Fruit fly (Drosophila melanogaster): ENCODE data around the gene Mps1.

The Mps1 gene

DNA sequence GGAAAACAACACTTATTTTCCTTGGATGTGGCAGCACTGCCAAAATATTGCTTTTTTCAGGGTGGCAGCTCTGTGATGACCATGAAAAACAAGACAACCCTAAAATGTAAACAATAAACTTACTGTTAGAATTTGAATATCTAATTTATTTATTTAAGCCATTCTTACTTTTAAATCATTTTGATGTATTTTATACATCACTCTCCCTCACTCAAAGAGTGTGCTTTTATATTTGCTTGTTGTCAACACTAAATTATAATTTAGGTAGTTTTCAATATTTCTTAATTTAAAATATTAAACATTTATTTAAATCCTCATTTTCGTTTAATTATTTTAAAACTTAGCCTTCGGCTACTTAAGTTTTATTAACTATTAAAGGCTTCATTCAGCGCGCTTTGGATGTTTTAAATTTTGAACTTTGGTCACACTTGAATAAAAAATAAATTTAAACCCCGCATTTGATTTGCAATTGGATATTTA is at the start of gene Mps1, which contains the start of gene CG7523:
Gene Mps1, plus strand, starts transcription at position 415 of the 480 bp plus-strand sequence.
Gene CG7523, minus strand, starts transcription at position 39 of the 480 bp plus-strand sequence.
- TF ChIP-seq EcR (GFP tag; optimal IDR thresholded peaks at IDR 0.05): no peak
- TF ChIP-seq psq (optimal IDR thresholded peaks at IDR 0.05): no peak
- TF ChIP-seq usp (GFP tag; optimal IDR thresholded peaks at IDR 0.05): no peak

DNA sequence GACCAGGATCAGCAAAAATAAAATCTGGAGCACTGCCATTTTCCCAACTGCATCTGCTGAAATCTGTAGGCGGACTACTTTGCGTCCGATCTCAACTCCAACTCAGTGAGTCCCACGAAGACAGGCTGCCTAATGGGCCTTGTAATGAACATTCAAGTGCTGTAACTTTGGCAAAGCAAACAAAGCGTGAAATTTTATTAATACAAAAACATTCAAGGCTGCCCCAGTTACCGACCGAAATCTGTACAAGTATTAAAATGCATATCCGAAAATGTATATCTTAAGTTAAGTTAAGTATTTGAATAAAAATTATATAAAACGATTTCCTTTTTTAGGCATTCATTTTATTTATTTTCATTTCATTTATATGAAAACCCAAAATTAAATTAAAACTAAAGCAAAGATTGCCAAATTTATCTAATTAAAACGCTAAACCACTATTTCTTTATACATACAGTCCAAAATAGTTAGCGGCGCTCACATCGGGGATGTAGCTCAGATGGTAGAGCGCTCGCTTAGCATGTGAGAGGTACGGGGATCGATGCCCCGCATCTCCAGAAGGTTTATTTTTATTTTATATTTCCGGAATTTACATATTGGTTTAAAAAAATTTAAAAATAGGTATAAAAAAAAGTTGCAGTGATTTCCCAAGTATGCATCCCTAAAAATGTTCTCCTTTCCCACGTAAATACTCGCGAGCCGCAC is 48.9 kb upstream of the Mps1 start, which contains the start of gene CG14323:
Gene CG14323, minus strand, starts transcription at position 51 of the 705 bp plus-strand sequence.
- no peak for TF ChIP-seq pan (optimal IDR thresholded peaks at IDR 0.05)
- TF ChIP-seq EcR (GFP tag; optimal IDR thresholded peaks at IDR 0.05): no peak
- TF ChIP-seq Dll (optimal IDR thresholded peaks at IDR 0.05): no peak
- TF ChIP-seq CG8478 (optimal IDR thresholded peaks at IDR 0.05): no peak
- TF ChIP-seq usp (GFP tag; optimal IDR thresholded peaks at IDR 0.05): no peak
- TF ChIP-seq psq (optimal IDR thresholded peaks at IDR 0.05): no peak

DNA sequence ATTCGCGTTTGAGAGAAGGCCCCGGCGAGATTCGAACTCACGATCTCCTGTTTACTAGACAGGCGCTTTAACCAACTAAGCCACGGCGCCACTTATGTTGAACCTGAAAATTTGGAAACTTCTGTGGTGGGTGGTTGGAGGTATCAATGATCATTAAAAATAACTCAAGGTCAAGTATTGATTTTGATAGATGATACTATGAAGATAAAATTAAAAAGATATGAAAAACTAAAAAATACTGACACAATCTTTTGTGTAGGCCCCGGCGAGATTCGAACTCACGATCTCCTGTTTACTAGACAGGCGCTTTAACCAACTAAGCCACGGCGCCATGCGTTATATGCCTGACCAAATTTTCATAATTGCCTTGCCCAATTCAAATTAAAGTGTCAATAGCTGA is 46.5 kb upstream of the Mps1 start:
- TF ChIP-seq CG8478 (optimal IDR thresholded peaks at IDR 0.05) (no peak), Dll (optimal IDR thresholded peaks at IDR 0.05) (no peak), EcR (GFP tag; optimal IDR thresholded peaks at IDR 0.05) (no peak), pan (optimal IDR thresholded peaks at IDR 0.05) (no peak), usp (GFP tag; optimal IDR thresholded peaks at IDR 0.05) (no peak)

DNA sequence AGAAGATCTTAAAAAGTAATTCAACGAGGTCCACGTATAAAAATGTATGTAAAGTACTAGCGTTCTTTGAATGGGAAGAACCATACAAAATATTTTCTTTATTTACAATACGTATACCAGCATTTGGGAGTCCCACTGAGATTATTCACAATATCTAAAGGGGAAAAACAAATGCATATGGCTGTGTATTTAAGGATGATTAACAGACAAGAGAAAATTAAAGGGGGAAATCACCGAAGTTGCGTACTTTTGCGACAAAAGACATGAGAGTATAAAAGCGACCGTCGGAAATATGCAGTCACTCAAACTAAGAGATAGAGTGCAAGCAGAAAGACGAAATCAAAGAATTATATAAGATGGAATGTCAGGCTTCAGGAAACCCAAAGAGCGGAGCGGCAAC is 46.1 kb upstream of the Mps1 start, which contains the start of gene AttD:
Gene AttD, plus strand, starts transcription at position 301 of the 400 bp plus-strand sequence.
- TF ChIP-seq psq (optimal IDR thresholded peaks at IDR 0.05): no peak

DNA sequence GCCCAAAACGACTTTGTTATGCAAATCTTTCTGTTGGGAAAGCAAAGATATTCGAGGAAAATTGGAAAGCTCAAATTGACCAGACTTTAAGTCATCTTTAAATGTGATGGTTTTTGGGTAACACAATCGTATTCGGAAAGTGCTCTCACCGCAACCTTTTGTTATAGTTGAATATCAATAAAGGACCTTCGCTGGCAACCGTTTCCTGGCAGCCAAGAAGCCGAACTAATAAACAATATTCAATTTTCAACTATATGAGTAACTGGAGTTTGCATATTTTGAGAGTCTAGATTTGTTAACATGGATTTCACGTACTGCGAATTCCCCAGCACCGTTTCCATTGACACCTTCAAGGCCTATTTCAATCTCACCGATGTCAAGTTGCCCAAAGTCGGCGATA is 44.2 kb upstream of the Mps1 start, which contains the start of gene CG14325:
Gene CG14325, plus strand, starts transcription at position 301 of the 400 bp plus-strand sequence.
- TF ChIP-seq usp (GFP tag; optimal IDR thresholded peaks at IDR 0.05) (no peak), Dll (optimal IDR thresholded peaks at IDR 0.05) (no peak), psq (optimal IDR thresholded peaks at IDR 0.05) (no peak), pan (optimal IDR thresholded peaks at IDR 0.05) (no peak)

DNA sequence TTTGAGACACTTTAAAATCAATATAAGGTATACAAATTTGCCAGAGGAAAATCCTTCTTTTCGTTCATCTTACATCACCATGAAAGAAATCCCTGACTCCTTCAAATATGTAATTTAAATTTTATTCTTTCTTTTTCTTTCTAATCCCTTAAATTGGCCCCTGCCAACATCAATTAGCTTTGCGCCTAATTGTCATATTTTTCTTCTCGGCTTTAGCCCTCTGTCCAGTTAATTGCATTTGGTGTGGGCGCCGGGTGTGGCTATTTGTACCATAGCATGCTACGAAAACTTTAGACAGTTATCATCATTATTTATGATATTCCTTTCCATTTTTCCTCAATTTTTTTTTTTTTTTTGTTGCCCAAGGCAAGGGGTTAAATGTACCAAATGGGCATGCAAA is 40.7 kb upstream of the Mps1 start, which contains the start of gene CG43175:
Gene CG43175, plus strand, starts transcription at position 301 of the 400 bp plus-strand sequence.
- TF ChIP-seq psq (optimal IDR thresholded peaks at IDR 0.05) (no peak), EcR (GFP tag; optimal IDR thresholded peaks at IDR 0.05) (no peak), usp (GFP tag; optimal IDR thresholded peaks at IDR 0.05) (no peak), Dll (optimal IDR thresholded peaks at IDR 0.05) (no peak), CG8478 (optimal IDR thresholded peaks at IDR 0.05) (no peak), pan (optimal IDR thresholded peaks at IDR 0.05) (no peak)

DNA sequence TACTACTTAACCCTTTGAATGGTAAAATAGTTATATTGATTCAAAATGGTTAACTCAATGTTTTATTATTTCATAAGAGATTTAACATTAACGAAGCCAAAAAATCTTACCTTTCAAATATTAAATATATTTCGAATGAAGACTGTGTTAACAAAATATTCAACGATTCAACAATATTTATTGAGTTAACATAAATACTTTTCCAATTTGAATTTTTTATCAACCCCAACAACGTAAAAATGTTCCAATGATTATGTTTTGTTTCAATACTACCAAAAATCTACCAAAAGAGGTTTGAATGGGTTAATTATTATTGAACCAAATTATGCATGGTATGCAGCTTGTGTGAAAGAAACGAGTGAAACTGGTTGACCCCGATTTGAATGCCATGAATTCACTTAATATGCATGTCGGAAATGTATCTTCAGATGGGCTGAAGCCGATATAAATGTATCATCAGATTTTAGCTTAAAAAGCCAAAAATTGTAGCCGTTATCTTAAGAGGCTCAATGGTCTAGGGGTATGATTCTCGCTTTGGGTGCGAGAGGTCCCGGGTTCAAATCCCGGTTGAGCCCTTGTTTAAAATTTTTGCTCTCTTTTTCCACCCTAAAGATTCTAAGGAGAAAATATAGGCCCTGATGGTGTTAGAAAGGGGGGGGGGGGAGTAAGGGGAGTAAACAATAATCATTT is 39.8 kb upstream of the Mps1 start:
- no peak for TF ChIP-seq Dll (optimal IDR thresholded peaks at IDR 0.05)
- TF ChIP-seq EcR (GFP tag; optimal IDR thresholded peaks at IDR 0.05): no peak
- TF ChIP-seq CG8478 (optimal IDR thresholded peaks at IDR 0.05): no peak
- TF ChIP-seq psq (optimal IDR thresholded peaks at IDR 0.05): no peak
- TF ChIP-seq pan (optimal IDR thresholded peaks at IDR 0.05): no peak
- TF ChIP-seq usp (GFP tag; optimal IDR thresholded peaks at IDR 0.05): no peak

DNA sequence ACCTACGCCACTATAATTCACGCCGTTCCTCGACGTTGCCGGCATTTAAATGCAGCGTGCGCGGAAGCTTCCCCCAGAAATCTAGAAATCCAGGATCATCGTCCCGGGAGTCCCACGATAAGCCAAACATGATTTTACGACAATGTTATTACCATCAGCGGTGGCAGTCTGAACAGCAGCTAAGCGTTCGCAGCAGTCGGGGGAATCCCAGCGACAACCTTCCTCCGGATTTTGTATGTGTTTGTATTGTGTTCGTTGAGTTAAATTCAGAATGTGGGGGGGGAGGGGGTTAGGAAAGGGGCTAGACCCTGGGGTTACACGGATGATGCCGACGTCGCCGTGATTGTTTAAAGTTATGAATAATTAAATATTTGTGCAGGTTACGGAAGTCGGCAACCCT is 27.1 kb upstream of the Mps1 start:
- TF ChIP-seq usp (GFP tag; optimal IDR thresholded peaks at IDR 0.05) (no peak), Dll (optimal IDR thresholded peaks at IDR 0.05) (no peak), CG8478 (optimal IDR thresholded peaks at IDR 0.05) (no peak), EcR (GFP tag; optimal IDR thresholded peaks at IDR 0.05) (no peak), psq (optimal IDR thresholded peaks at IDR 0.05) (no peak), pan (optimal IDR thresholded peaks at IDR 0.05) (no peak)

DNA sequence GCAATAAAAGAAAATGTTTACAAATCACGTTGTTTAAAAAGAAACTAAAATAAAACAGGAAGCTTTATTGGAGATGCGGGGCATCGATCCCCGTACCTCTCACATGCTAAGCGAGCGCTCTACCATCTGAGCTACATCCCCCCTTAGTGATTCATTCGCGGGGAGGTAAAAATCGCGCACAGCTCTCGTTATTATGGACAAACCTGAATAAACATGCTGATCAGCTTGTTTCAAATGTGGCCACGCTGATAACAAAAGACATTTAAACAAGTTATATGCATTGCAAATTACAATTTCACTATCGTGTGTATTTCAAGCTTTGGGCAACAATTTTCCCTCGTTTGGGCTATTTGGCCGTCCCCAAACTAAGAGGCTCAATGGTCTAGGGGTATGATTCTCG is 25.8 kb upstream of the Mps1 start:
- TF ChIP-seq usp (GFP tag; optimal IDR thresholded peaks at IDR 0.05) (no peak), Dll (optimal IDR thresholded peaks at IDR 0.05) (no peak), EcR (GFP tag; optimal IDR thresholded peaks at IDR 0.05) (no peak), CG8478 (optimal IDR thresholded peaks at IDR 0.05) (no peak), pan (optimal IDR thresholded peaks at IDR 0.05) (no peak), psq (optimal IDR thresholded peaks at IDR 0.05) (no peak)

DNA sequence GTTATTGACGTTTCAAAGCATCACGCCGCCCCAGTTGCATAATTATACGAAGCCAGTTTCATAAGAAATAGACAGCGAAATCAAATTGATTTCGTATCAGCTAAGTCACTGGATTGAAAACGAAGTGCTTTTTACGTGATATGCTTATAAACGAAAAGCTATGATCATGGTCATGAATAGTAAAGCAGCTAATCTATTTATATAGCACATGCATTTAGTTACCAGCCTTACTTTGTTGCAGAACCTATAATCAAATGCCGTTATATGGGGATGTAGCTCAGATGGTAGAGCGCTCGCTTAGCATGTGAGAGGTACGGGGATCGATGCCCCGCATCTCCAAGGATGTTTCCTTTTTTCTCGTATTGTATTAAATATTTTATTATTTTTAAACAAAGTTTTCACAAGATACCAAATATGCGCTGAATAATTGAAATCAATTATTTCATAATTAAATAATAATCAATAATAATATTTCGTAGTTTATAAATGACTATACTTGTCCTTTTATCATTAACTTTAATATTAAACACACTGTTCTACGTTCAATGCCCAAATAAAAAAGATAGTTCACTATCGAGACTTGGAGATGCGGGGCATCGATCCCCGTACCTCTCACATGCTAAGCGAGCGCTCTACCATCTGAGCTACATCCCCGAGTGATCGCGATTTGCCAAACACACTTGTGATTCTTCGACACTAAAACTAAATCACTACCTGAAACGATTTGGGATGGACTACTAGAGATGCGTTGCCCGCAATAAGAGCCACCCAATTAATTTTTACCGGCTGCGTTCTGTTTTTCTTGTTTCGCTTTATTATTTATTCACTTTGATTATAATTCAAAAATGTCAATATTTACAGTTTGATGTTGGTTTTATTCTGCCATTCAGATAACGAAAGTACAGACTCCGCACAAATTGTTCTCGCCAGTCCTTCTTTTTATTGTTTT is 24.7 kb upstream of the Mps1 start:
- TF ChIP-seq psq (optimal IDR thresholded peaks at IDR 0.05) (no peak), CG8478 (optimal IDR thresholded peaks at IDR 0.05) (no peak), usp (GFP tag; optimal IDR thresholded peaks at IDR 0.05) (no peak), pan (optimal IDR thresholded peaks at IDR 0.05) (no peak), Dll (optimal IDR thresholded peaks at IDR 0.05) (no peak), EcR (GFP tag; optimal IDR thresholded peaks at IDR 0.05) (no peak)

DNA sequence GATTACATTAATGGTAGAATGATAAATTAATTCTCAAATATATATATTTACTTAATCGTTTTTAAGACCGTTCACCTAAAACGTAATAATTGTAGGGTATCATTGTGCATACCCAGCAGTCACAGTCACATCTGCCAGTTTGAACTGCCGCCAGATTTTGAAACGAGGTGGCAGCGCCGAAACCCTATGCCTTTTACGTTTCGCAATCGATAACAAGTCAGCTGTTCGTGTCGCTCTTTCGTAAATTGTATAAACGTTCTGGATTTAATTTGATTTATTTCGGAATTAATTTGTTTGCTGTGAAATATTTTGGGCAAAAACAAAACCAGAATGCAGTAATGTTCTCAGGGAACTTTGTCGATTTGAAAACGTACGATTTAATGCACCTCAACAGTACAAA is 23.6 kb upstream of the Mps1 start, which contains the start of gene CG14322:
Gene CG14322, plus strand, starts transcription at position 236 of the 400 bp plus-strand sequence.
- TF ChIP-seq pan (optimal IDR thresholded peaks at IDR 0.05): no peak
- TF ChIP-seq CG8478 (optimal IDR thresholded peaks at IDR 0.05): no peak
- TF ChIP-seq Dll (optimal IDR thresholded peaks at IDR 0.05): no peak
- no peak for TF ChIP-seq EcR (GFP tag; optimal IDR thresholded peaks at IDR 0.05)
- no peak for TF ChIP-seq usp (GFP tag; optimal IDR thresholded peaks at IDR 0.05)
- TF ChIP-seq psq (optimal IDR thresholded peaks at IDR 0.05): no peak

All from whole organism.